Fruit fly (Drosophila melanogaster) whole organism, larva: ENCODE measurements around the gene Ir93a.
A peak's percentile ranks its signal among the peaks of the same experiment; 100 is the strongest.

Experiments
- noc ChIP-seq: fragments of 200-800 bp; sonication (Bioruptor generic); optimal IDR thresholded peaks from 3 replicates; lab custom pipeline; 2019; ENCODE audit warnings: missing biosample characterization, mild to moderate bottlenecking, missing genetic modification characterization, moderate library complexity

Ir93a gene

DNA sequence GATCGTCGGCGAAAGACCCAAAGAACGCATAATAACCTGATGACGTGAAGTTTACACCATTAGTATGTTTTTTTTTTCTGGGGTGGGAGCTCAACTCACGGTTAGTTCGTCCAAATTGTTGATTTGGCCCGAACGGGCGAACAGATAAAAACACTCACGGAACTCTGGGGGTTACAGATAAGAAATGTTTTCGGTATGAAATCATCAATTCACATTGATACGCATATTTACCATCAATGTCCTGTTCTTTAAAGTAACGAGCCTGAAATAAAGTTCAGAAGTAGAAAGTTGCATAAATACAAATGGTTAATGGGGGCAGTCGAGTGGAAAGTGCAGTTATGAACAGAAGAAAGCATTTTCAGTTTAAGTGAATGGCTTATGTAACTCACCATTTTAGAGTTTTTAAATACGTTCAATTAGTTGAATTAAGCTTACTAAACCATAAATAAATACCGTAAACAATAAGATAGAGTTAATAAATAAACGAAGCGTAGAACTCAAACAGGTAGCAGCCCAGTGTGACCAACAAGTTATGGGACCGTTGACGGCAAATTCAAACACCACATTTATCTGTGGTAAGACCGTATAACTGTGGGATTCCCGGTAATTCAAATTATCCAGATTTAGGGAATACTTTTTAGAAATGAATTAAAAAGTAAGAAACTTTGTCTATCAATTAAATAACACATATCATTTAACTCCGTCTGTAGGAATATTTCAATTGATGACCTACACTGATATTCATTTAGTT is 35.9 kb downstream of the Ir93a start, which contains the start of gene CG17272:
TSS of gene CG17272 (minus strand) at position 536 of the 751 bp plus-strand sequence.
- no peak for TF ChIP-seq noc (tag; lab: Kevin White, UChicago)

- TF ChIP-seq noc (tag; lab: Kevin White, UChicago), result peak; percentile 77
Measured at dm6 chr3R:20821815-20822375, 37.9 kb downstream of the Ir93a start, which contains the start of the genes CG17271 and RpS20. TSS of gene CG17271 (minus strand) at chr3R:20821848. TSS of gene RpS20 (plus strand) at chr3R:20822181.

DNA sequence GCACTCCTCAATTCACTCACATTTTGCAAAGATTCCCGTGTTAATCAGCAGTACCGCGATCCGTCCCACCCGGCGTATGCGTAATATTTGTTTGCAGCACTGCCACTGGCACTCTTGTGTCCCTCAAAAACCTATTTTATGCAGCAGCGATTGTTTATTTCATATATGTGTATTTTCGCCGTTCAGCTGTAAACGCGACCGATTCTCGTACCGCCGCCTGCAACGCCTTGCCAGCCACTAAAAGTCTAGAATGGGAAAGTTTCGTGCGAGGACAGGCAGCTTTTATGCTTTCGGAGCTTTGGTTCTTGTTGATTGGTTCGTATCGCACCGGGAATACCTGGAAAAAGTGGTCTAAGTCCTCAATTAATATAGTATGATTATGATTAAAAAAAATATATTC is 41.1 kb downstream of the Ir93a start, which contains the start of gene CG17270:
TSS of gene CG17270 (minus strand) at position 241 of the 400 bp plus-strand sequence.
- no peak for TF ChIP-seq noc (tag; lab: Kevin White, UChicago)

DNA sequence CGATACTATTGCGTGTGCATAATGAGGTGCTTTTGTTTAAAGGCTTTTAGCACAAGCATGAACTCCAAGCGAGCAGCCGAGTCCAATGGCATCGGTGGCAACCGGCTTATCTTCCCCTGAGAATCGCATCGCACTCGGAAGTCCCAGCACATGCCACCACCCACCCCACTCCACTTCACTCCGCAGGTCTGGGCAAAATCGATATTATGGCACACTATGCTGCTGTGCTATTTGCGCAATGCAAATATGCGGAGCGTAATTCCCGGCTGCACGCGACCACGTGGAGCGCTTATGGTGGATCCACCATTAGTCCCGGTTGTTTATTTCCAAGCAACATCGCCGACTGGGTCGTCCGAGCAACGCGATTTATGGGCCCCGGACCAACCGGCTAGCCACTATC is 41.5 kb downstream of the Ir93a start:
- no peak for TF ChIP-seq noc (tag; lab: Kevin White, UChicago)

dm6 chr3R:20816008-20816407 is 43.7 kb downstream of the Ir93a start, which contains the start of gene Fancd2:
TSS of gene Fancd2 (minus strand) at chr3R:20816190.
- no peak for TF ChIP-seq noc (tag; lab: Kevin White, UChicago)

- no peak for TF ChIP-seq noc (tag; lab: Kevin White, UChicago)
Measured at dm6 chr3R:20802253-20802652, 57.5 kb downstream of the Ir93a start.
